Worm (Caenorhabditis elegans): ENCODE results near the gene ZK1240.1.

The ZK1240.1 gene

ce11 chrII:2305507-2305906 lies 23.7 kb upstream of the ZK1240.1 start:
- TF ChIP-seq sptf-1 (tag; optimal IDR thresholded peaks at IDR 0.05) (no peak), nhr-237 (tag; optimal IDR thresholded peaks at IDR 0.05) (no peak), mab-5 (tag; optimal IDR thresholded peaks at IDR 0.05) (no peak), nhr-2 (tag; optimal IDR thresholded peaks at IDR 0.05) (no peak), bed-3 (GFP tag; optimal IDR thresholded peaks at IDR 0.05) (no peak), flh-1 (GFP tag; optimal IDR thresholded peaks at IDR 0.05) (no peak), zip-8 (tag; optimal IDR thresholded peaks at IDR 0.05) (no peak), elt-1 (tag; optimal IDR thresholded peaks at IDR 0.05; ENCODE audit: borderline replicate concordance, insufficient read depth) (no peak), cnd-1 (tag; optimal IDR thresholded peaks at IDR 0.05) (no peak), unc-62 (GFP tag; optimal IDR thresholded peaks at IDR 0.05) (no peak), unc-39 (tag; optimal IDR thresholded peaks at IDR 0.05) (no peak), elt-3 (tag; optimal IDR thresholded peaks at IDR 0.05) (no peak), ceh-83 (GFP tag; optimal IDR thresholded peaks at IDR 0.05) (no peak), lsy-2 (tag; optimal IDR thresholded peaks at IDR 0.05) (no peak), ces-1 (GFP tag; optimal IDR thresholded peaks at IDR 0.05) (no peak), sem-2 (GFP tag; optimal IDR thresholded peaks at IDR 0.05) (no peak), mls-2 (tag; optimal IDR thresholded peaks at IDR 0.05) (no peak), nhr-28 (tag; optimal IDR thresholded peaks at IDR 0.05) (no peak), nhr-12 (tag; optimal IDR thresholded peaks at IDR 0.05) (no peak)

ce11 chrII:2306741-2307140 lies 22.5 kb upstream of the ZK1240.1 start, which contains the start of gene B0281.3:
Gene B0281.3, plus strand, starts transcription at chrII:2307041.
- TF ChIP-seq elt-3 (tag; optimal IDR thresholded peaks at IDR 0.05) (no peak), nhr-76 (tag; optimal IDR thresholded peaks at IDR 0.05) (no peak), lin-13 (tag; optimal IDR thresholded peaks at IDR 0.05) (no peak), flh-1 (GFP tag; optimal IDR thresholded peaks at IDR 0.05) (no peak), drap-1 (GFP tag; optimal IDR thresholded peaks at IDR 0.05) (no peak), M03D4.4 (tag; optimal IDR thresholded peaks at IDR 0.05) (no peak), ceh-39 (tag; optimal IDR thresholded peaks at IDR 0.05) (no peak), mab-5 (tag; optimal IDR thresholded peaks at IDR 0.05) (no peak)

ce11 chrII:2312747-2313146 lies 16.4 kb upstream of the ZK1240.1 start, which contains the start of the genes trim-21 and B0281.1:
Gene trim-21, minus strand, starts transcription at chrII:2312847.
Gene B0281.1, plus strand, starts transcription at chrII:2313067.
- TF ChIP-seq ces-1 (GFP tag; optimal IDR thresholded peaks at IDR 0.05): no peak
- no peak for TF ChIP-seq nhr-2 (tag; optimal IDR thresholded peaks at IDR 0.05)
- TF ChIP-seq lin-32 (GFP tag; optimal IDR thresholded peaks at IDR 0.05): no peak

DNA sequence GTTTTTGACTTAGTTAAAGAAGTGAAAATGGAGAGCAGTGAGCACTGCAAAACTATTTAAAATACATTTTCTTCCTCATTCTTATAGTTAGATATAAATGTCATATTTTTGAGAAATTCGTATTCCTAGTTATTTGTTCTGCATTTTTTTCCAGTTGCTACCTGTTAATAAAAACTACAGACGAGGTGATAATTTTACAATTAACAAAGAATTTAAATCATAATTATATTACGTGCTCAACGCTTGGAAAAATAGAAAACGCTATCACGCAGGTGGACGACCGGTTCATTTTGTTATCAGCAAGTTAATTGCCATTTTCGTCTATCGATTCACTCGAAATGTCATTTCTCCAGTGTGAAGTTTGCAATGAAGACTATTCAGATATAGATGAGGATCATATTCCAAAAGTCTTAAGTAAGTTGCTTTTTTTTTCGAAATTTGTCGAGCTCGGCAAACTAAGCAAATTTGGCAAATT lies 11.3 kb upstream of the ZK1240.1 start, which contains the start of the genes ZK1240.5 and ZK1240.9:
Gene ZK1240.5 (minus strand): TSS at position 51 of the 475 bp plus-strand sequence.
Gene ZK1240.9 (plus strand): TSS at position 307 of the 475 bp plus-strand sequence.
- TF ChIP-seq bed-3 (GFP tag; optimal IDR thresholded peaks at IDR 0.05) (no peak), ces-1 (GFP tag; optimal IDR thresholded peaks at IDR 0.05) (no peak), drap-1 (GFP tag; optimal IDR thresholded peaks at IDR 0.05) (no peak), nhr-2 (tag; optimal IDR thresholded peaks at IDR 0.05) (no peak), lsy-2 (tag; optimal IDR thresholded peaks at IDR 0.05) (no peak), sem-2 (GFP tag; optimal IDR thresholded peaks at IDR 0.05) (no peak), elt-3 (tag; optimal IDR thresholded peaks at IDR 0.05) (no peak), nhr-237 (tag; optimal IDR thresholded peaks at IDR 0.05) (no peak), snpc-4 (tag; optimal IDR thresholded peaks at IDR 0.05) (no peak), zip-8 (tag; optimal IDR thresholded peaks at IDR 0.05) (no peak), mab-5 (tag; optimal IDR thresholded peaks at IDR 0.05) (no peak)

DNA sequence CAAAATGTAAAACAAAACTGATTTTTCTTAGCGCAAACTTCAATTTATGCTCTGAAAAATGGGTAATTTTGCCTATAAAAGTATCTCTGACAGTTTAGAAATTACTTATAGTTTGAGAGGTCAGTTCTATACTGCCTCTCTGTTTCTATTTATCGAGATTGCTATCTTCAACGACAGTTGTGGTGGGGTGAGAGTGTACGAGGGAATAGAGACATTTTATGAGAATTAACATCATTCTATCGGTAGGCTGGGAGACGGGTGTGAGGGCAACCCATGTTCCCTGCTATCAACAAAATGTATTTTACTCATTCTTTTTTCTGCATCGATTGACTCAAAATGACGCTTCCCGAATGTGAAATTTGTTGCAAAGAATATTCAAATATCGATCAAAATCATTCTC lies 9.1 kb upstream of the ZK1240.1 start, which contains the start of gene ZK1240.3:
Gene ZK1240.3 (plus strand): TSS at position 238 of the 400 bp plus-strand sequence.
- no peak for TF ChIP-seq mls-2 (tag; optimal IDR thresholded peaks at IDR 0.05)
- TF ChIP-seq lin-32 (GFP tag; optimal IDR thresholded peaks at IDR 0.05): no peak
- no peak for TF ChIP-seq nhr-28 (tag; optimal IDR thresholded peaks at IDR 0.05)
- no peak for TF ChIP-seq snpc-4 (tag; optimal IDR thresholded peaks at IDR 0.05)
- TF ChIP-seq tbx-8 (GFP tag; optimal IDR thresholded peaks at IDR 0.05): no peak
- no peak for TF ChIP-seq nhr-76 (tag; optimal IDR thresholded peaks at IDR 0.05)
- no peak for TF ChIP-seq mab-5 (tag; optimal IDR thresholded peaks at IDR 0.05)
- TF ChIP-seq zip-8 (tag; optimal IDR thresholded peaks at IDR 0.05): no peak
- no peak for TF ChIP-seq hlh-1 (tag; optimal IDR thresholded peaks at IDR 0.05)
- no peak for TF ChIP-seq elt-1 (tag; optimal IDR thresholded peaks at IDR 0.05; ENCODE audit: borderline replicate concordance, insufficient read depth)
- no peak for TF ChIP-seq lin-13 (tag; optimal IDR thresholded peaks at IDR 0.05)
- TF ChIP-seq pha-4 (tag; optimal IDR thresholded peaks at IDR 0.05): no peak
- no peak for TF ChIP-seq drap-1 (GFP tag; optimal IDR thresholded peaks at IDR 0.05)
- no peak for TF ChIP-seq ham-2 (GFP tag; optimal IDR thresholded peaks at IDR 0.05)
- TF ChIP-seq lsy-2 (tag; optimal IDR thresholded peaks at IDR 0.05): no peak
- TF ChIP-seq ztf-11 (tag; optimal IDR thresholded peaks at IDR 0.05): no peak

Measured in whole organism, mixed stage, embryonic.